Worm (Caenorhabditis elegans): ENCODE data around the gene parg-1.

- TF ChIP-seq ceh-13 (GFP tag; optimal IDR thresholded peaks at IDR 0.05), result no peak
- TF ChIP-seq aly-1 (tag; optimal IDR thresholded peaks at IDR 0.05), result no peak
- TF ChIP-seq ama-1 (optimal IDR thresholded peaks at IDR 0.05), result no peak
- TF ChIP-seq B0310.2 (tag; optimal IDR thresholded peaks at IDR 0.05), result no peak
- no peak for TF ChIP-seq hnd-1 (tag; optimal IDR thresholded peaks at IDR 0.05)
- TF ChIP-seq ets-7 (tag; optimal IDR thresholded peaks at IDR 0.05), result no peak
- TF ChIP-seq hmg-4 (GFP tag; optimal IDR thresholded peaks at IDR 0.05), result no peak
- TF ChIP-seq flt-1 (GFP tag; IDR thresholded peaks at IDR 0.05), result no peak
- TF ChIP-seq tra-4 (tag; optimal IDR thresholded peaks at IDR 0.05), result no peak
Measured at ce11 chrIV:8725345-8725744, 20.7 kb upstream of the parg-1 start, which contains the start of gene pgm-3.

Data from whole organism, early embryonic.